Fruit fly (Drosophila melanogaster) Kc167 (cell line): Measurements from ENCODE around the gene CG17490.

ENCODE experiments used
- Sin3A ChIP-seq: fragments of >200 bp; optimal IDR thresholded peaks from 2 replicates; lab custom pipeline; 2018; ENCODE audit warnings: missing external identifiers
- h ChIP-seq: fragments of >200 bp; optimal IDR thresholded peaks from 3 replicates; lab custom pipeline; 2018; ENCODE audit warnings: missing external identifiers
- insv ChIP-seq: fragments of >200 bp; optimal IDR thresholded peaks from 3 replicates; lab custom pipeline; 2018; ENCODE audit warnings: missing external identifiers
- psq ChIP-seq: fragments of >200 bp; optimal IDR thresholded peaks from 2 replicates; lab custom pipeline; 2017; ENCODE audit warnings: missing external identifiers

DNA sequence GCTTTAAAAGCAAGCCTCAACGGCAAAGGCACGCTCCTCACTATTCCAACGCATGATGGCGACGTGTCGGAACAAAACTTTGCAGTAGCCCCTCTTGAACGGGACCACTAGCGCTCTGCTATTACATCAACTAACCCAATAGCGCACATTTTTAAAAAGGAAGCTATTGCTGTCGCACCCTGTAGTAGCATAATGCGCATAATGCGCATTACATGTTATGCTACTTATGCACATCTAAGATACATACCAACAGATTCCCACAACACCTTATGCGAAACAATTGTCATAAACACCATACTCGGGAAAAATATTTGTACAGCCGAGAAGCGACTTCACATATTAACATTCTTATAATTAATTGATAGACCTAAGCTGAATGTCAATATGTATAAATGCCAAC is 32.6 kb downstream of the CG17490 start:
- no peak for TF ChIP-seq h
- TF ChIP-seq psq (lab: Kevin White, UChicago) = no peak
- TF ChIP-seq insv (lab: Kevin White, UChicago) = no peak
- no peak for TF ChIP-seq Sin3A (lab: Kevin White, UChicago)
